Worm (Caenorhabditis elegans) whole organism, L3 larva: ENCODE results near the gene sru-22.

Source experiments
- ZK546.5 ChIP-seq: sonication (generic microtip); optimal IDR thresholded peaks from 2 replicates; lab custom pipeline; 2017; ENCODE audit warnings: missing biosample characterization, missing genetic modification characterization
- aly-2 ChIP-seq: fragments of 150-350 bp; optimal IDR thresholded peaks from 2 replicates; lab custom pipeline; 2014; ENCODE audit warnings: missing biosample characterization, missing genetic modification characterization
- ama-1 ChIP-seq: fragments of 150-350 bp; optimal IDR thresholded peaks from 2 replicates; lab custom pipeline; 2018
- ceh-28 ChIP-seq: fragments of 150-350 bp; optimal IDR thresholded peaks from 2 replicates; lab custom pipeline; 2014; ENCODE audit warnings: missing biosample characterization, missing genetic modification reagents, missing genetic modification characterization
- ceh-82 ChIP-seq: fragments of 150-350 bp; optimal IDR thresholded peaks from 2 replicates; lab custom pipeline; 2014; ENCODE audit warnings: missing biosample characterization, missing genetic modification characterization
- ceh-9 ChIP-seq: sonication (generic microtip); optimal IDR thresholded peaks from 2 replicates; lab custom pipeline; 2018; ENCODE audit warnings: missing biosample characterization, missing genetic modification characterization
- daf-12 ChIP-seq: fragments of 150-350 bp; optimal IDR thresholded peaks from 2 replicates; lab custom pipeline; 2014; ENCODE audit warnings: missing biosample characterization, missing genetic modification reagents, missing genetic modification characterization
- elt-2 ChIP-seq: sonication (generic microtip); optimal IDR thresholded peaks from 2 replicates; lab custom pipeline; 2016; ENCODE audit warnings: missing genetic modification reagents, mild to moderate bottlenecking, missing genetic modification characterization, missing compliant biosample characterization
- elt-3 ChIP-seq, 3 experiments: fragments of 150-350 bp in 1 of 3; sonication (generic microtip) in 2 of 3; optimal IDR thresholded peaks; 2 replicates in 2 of 3; 4 replicates in 1 of 3; lab custom pipeline; 2014 to 2017; ENCODE audit warnings: missing biosample characterization in 3 of 3, missing genetic modification characterization in 3 of 3
- eor-1 ChIP-seq, 2 experiments: fragments of 150-350 bp; optimal IDR thresholded peaks; 2 replicates each; lab custom pipeline; 2014 to 2018; ENCODE audit warnings: missing biosample characterization in 2 of 2, missing genetic modification characterization in 2 of 2
- fkh-10 ChIP-seq: sonication (generic microtip); optimal IDR thresholded peaks from 2 replicates; lab custom pipeline; 2017; ENCODE audit warnings: missing biosample characterization, missing genetic modification reagents, missing genetic modification characterization
- fos-1 ChIP-seq: fragments of 150-350 bp; optimal IDR thresholded peaks from 2 replicates; lab custom pipeline; 2014; ENCODE audit warnings: missing biosample characterization, missing genetic modification characterization
- jun-1 ChIP-seq: fragments of 150-350 bp; optimal IDR thresholded peaks from 2 replicates; lab custom pipeline; 2014; ENCODE audit warnings: missing biosample characterization, missing genetic modification reagents, missing genetic modification characterization
- lin-15B ChIP-seq: fragments of 150-350 bp; optimal IDR thresholded peaks from 2 replicates; lab custom pipeline; 2014; ENCODE audit warnings: missing biosample characterization, missing genetic modification characterization
- mdl-1 ChIP-seq: fragments of 150-350 bp; optimal IDR thresholded peaks from 2 replicates; lab custom pipeline; 2014; ENCODE audit warnings: missing biosample characterization, missing genetic modification characterization
- mml-1 ChIP-seq: fragments of 150-350 bp; sonication (generic microtip); optimal IDR thresholded peaks from 3 replicates; lab custom pipeline; 2014; ENCODE audit warnings: missing biosample characterization, missing genetic modification characterization
- nfya-1 ChIP-seq: sonication (generic microtip); optimal IDR thresholded peaks from 2 replicates; lab custom pipeline; 2017; ENCODE audit warnings: missing genetic modification characterization, mild to moderate bottlenecking, missing compliant biosample characterization, antibody characterized with exemption, moderate library complexity; ENCODE audit not compliant: insufficient read depth
- nhr-11 ChIP-seq: fragments of 150-350 bp; optimal IDR thresholded peaks from 2 replicates; lab custom pipeline; 2014; ENCODE audit warnings: missing biosample characterization, missing genetic modification characterization
- nhr-12 ChIP-seq: fragments of 150-350 bp; optimal IDR thresholded peaks from 2 replicates; lab custom pipeline; 2014; ENCODE audit warnings: missing biosample characterization, missing genetic modification characterization
- nhr-237 ChIP-seq: fragments of 150-350 bp; optimal IDR thresholded peaks from 2 replicates; lab custom pipeline; 2014; ENCODE audit warnings: missing biosample characterization, missing genetic modification characterization
- nhr-25 ChIP-seq: sonication (generic microtip); optimal IDR thresholded peaks from 2 replicates; lab custom pipeline; 2017; ENCODE audit warnings: missing biosample characterization, missing genetic modification characterization
- nhr-28 ChIP-seq: fragments of 150-350 bp; optimal IDR thresholded peaks from 2 replicates; lab custom pipeline; 2014; ENCODE audit warnings: missing biosample characterization, missing genetic modification characterization
- nhr-43 ChIP-seq: sonication (generic microtip); optimal IDR thresholded peaks from 2 replicates; lab custom pipeline; 2016; ENCODE audit warnings: mild to moderate bottlenecking, missing genetic modification characterization, missing compliant biosample characterization; ENCODE audit not compliant: poor library complexity, severe bottlenecking
- nhr-67 ChIP-seq: fragments of 150-350 bp; optimal IDR thresholded peaks from 2 replicates; lab custom pipeline; 2014; ENCODE audit warnings: missing biosample characterization, missing genetic modification characterization
- nhr-76 ChIP-seq: fragments of 150-350 bp; sonication (generic microtip); optimal IDR thresholded peaks from 5 replicates; lab custom pipeline; 2014; ENCODE audit warnings: missing biosample characterization, missing genetic modification characterization
- nhr-77 ChIP-seq: fragments of 150-350 bp; optimal IDR thresholded peaks from 2 replicates; lab custom pipeline; 2014; ENCODE audit warnings: missing biosample characterization, missing genetic modification characterization
- pqm-1 ChIP-seq: fragments of 150-350 bp; optimal IDR thresholded peaks from 2 replicates; lab custom pipeline; 2017; ENCODE audit warnings: missing biosample characterization, missing genetic modification characterization, inconsistent platforms
- sea-2 ChIP-seq: fragments of 150-350 bp; sonication (generic microtip); optimal IDR thresholded peaks from 4 replicates; lab custom pipeline; 2014; ENCODE audit warnings: missing biosample characterization, missing genetic modification reagents, missing genetic modification characterization
- skn-1 ChIP-seq: fragments of 150-350 bp; optimal IDR thresholded peaks from 2 replicates; lab custom pipeline; 2014; ENCODE audit warnings: missing biosample characterization, missing genetic modification characterization
- snpc-4 ChIP-seq: fragments of 150-350 bp; optimal IDR thresholded peaks from 2 replicates; lab custom pipeline; 2014; ENCODE audit warnings: missing biosample characterization, missing genetic modification characterization
- tbx-2 ChIP-seq: sonication (generic microtip); optimal IDR thresholded peaks from 2 replicates; lab custom pipeline; 2016; ENCODE audit warnings: mild to moderate bottlenecking, missing genetic modification characterization, missing compliant biosample characterization
- unc-39 ChIP-seq: sonication (generic microtip); optimal IDR thresholded peaks from 4 replicates; lab custom pipeline; 2017; ENCODE audit warnings: missing biosample characterization, missing genetic modification characterization
- unc-62 ChIP-seq: fragments of 150-350 bp; sonication (generic microtip); optimal IDR thresholded peaks from 4 replicates; lab custom pipeline; 2014; ENCODE audit warnings: missing biosample characterization, missing genetic modification reagents, missing genetic modification characterization
- zag-1 ChIP-seq: fragments of 150-350 bp; optimal IDR thresholded peaks from 2 replicates; lab custom pipeline; 2014; ENCODE audit warnings: missing biosample characterization, missing genetic modification characterization
- ztf-11 ChIP-seq: fragments of 150-350 bp; optimal IDR thresholded peaks from 2 replicates; lab custom pipeline; 2014; ENCODE audit warnings: missing biosample characterization, missing genetic modification characterization
- ztf-4 ChIP-seq: fragments of 150-350 bp; optimal IDR thresholded peaks from 2 replicates; lab custom pipeline; 2014; ENCODE audit warnings: missing biosample characterization, missing genetic modification characterization

sru-22 gene

ce11 chrV:15972484-15972883 lies 2.3 kb downstream of the sru-22 start, which contains the start of gene sru-23:
TSS of gene sru-23 (minus strand) at chrV:15972584.
- TF ChIP-seq sea-2 (GFP tag; lab: Kevin White, UChicago): no peak
- TF ChIP-seq ceh-82 (tag; lab: Kevin White, UChicago): no peak
- TF ChIP-seq snpc-4: no peak
- no peak for TF ChIP-seq elt-2 (tag; lab: Kevin White, UChicago)
- no peak for TF ChIP-seq zag-1 (tag; lab: Kevin White, UChicago)
- no peak for TF ChIP-seq nhr-77 (tag; lab: Kevin White, UChicago)

ce11 chrV:15970820-15971219 lies 3.9 kb downstream of the sru-22 start:
- TF ChIP-seq zag-1 (tag; lab: Kevin White, UChicago): no peak
- TF ChIP-seq daf-12 (tag; lab: Kevin White, UChicago): no peak
- no peak for TF ChIP-seq jun-1 (tag; lab: Kevin White, UChicago)
- TF ChIP-seq lin-15B: no peak
- TF ChIP-seq skn-1 (tag; lab: Kevin White, UChicago): no peak
- TF ChIP-seq pqm-1 (tag; lab: Kevin White, UChicago): no peak
- TF ChIP-seq nhr-77 (tag; lab: Kevin White, UChicago): no peak
- no peak for TF ChIP-seq unc-62

- TF ChIP-seq ceh-82 (tag; lab: Kevin White, UChicago) (no peak), tbx-2 (tag; lab: Kevin White, UChicago) (no peak), skn-1 (tag; lab: Kevin White, UChicago) (no peak), mml-1 (tag; lab: Kevin White, UChicago) (no peak), elt-3 (tag; optimal IDR thresholded peaks at IDR 0.05; lab: Kevin White, UChicago) (no peak), ceh-9 (tag; lab: Kevin White, UChicago) (no peak), ceh-28 (tag; lab: Kevin White, UChicago) (no peak), ztf-11 (no peak), nhr-25 (no peak), unc-62 (no peak), nhr-237 (tag; lab: Kevin White, UChicago) (no peak)
These were observed 5.1 kb downstream of the sru-22 start, which contains the start of gene F36G9.7 for ce11 chrV:15969653-15970052. TSS of gene F36G9.7 (minus strand) at chrV:15969753.

- TF ChIP-seq nhr-28 (no peak), ama-1 (lab: Kevin White, UChicago) (no peak), fos-1 (no peak), mdl-1 (tag; lab: Kevin White, UChicago) (no peak), nhr-25 (no peak), sea-2 (GFP tag; lab: Kevin White, UChicago) (no peak), unc-39 (tag; lab: Kevin White, UChicago) (no peak), eor-1 (tag; optimal IDR thresholded peaks at IDR 0.05; lab: Kevin White, UChicago) (no peak), nhr-11 (tag; lab: Kevin White, UChicago) (no peak), nhr-76 (tag; lab: Kevin White, UChicago) (no peak), unc-62 (no peak), skn-1 (tag; lab: Kevin White, UChicago) (no peak), nhr-43 (no peak), nfya-1 (tag; lab: Kevin White, UChicago) (no peak), ceh-28 (tag; lab: Kevin White, UChicago) (no peak), nhr-67 (no peak), elt-3 (tag; optimal IDR thresholded peaks at IDR 0.05; lab: Kevin White, UChicago) (no peak), fkh-10 (no peak), snpc-4 (no peak), nhr-237 (tag; lab: Kevin White, UChicago) (no peak)
These were observed 7.2 kb downstream of the sru-22 start, which contains the start of gene sri-1 for ce11 chrV:15967542-15967941. TSS of gene sri-1 (minus strand) at chrV:15967642.

- TF ChIP-seq ztf-4 (tag; lab: Kevin White, UChicago) (no peak), ama-1 (lab: Kevin White, UChicago) (no peak), mdl-1 (tag; lab: Kevin White, UChicago) (no peak), unc-39 (tag; lab: Kevin White, UChicago) (no peak), ZK546.5 (tag; lab: Kevin White, UChicago) (no peak), eor-1 (tag; optimal IDR thresholded peaks at IDR 0.05; lab: Kevin White, UChicago) (no peak), skn-1 (tag; lab: Kevin White, UChicago) (no peak), nhr-12 (tag; lab: Kevin White, UChicago) (no peak), aly-2 (tag; lab: Kevin White, UChicago) (no peak)
These were observed 9.6 kb downstream of the sru-22 start, which contains the start of gene sri-2 for ce11 chrV:15965114-15965513. TSS of gene sri-2 (minus strand) at chrV:15965214.
